Fruit fly (Drosophila melanogaster): ENCODE results near the gene Cyp28a5.

Cyp28a5 gene

DNA sequence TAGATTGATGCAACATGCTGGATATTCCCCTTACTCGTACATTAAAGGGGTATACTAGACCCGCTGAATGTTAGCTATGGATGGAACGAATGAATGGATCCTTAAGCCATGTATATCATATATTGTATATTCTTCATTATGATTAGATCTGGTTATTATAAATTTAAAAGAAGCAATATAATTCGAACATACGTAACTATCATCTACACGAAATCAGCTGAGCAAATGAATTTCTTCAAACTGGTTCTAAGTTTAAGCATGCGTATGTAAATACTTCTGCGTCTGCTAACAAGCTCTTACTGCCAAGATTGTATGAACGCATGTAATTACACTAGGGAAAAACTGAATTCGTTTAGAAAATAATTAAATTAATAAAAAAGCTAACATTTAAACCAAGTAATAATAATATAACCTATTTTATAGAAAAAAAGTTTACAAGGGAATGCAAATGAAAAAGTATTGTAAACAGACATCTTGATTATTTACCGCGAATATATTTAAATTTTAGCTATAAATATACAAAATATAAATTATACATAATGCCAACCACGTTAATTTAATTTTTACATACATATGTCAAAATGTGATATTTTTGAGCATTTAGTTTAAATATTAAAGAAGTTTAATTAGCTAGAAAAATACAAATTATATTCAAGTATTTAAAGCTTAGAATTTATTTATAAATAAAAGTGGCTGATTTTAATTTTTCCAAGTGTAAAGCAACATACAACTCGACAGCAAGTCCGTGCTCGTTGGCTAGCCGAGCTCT is 44.0 kb downstream of the Cyp28a5 start:
- TF ChIP-seq Sox15 (GFP tag; optimal IDR thresholded peaks at IDR 0.05) = peak; percentile 9
- TF ChIP-seq CG6808 (GFP tag; optimal IDR thresholded peaks at IDR 0.05) = no peak
- TF ChIP-seq spab (GFP tag; optimal IDR thresholded peaks at IDR 0.05) = peak; percentile 22
- TF ChIP-seq net (GFP tag; optimal IDR thresholded peaks at IDR 0.05) = peak; percentile 43
- peak; percentile 63 for TF ChIP-seq acj6 (GFP tag; optimal IDR thresholded peaks at IDR 0.05)
- peak; percentile 74 for TF ChIP-seq CG1621 (tag; optimal IDR thresholded peaks at IDR 0.05)
- TF ChIP-seq CG11902 (GFP tag; optimal IDR thresholded peaks at IDR 0.05) = peak; percentile 12
- peak; percentile 20 for TF ChIP-seq CG16779 (tag; optimal IDR thresholded peaks at IDR 0.05)
- peak; percentile 41 for TF ChIP-seq CG6276 (GFP tag; optimal IDR thresholded peaks at IDR 0.05)
- TF ChIP-seq Sox102F (GFP tag; optimal IDR thresholded peaks at IDR 0.05) = peak; percentile 76
- TF ChIP-seq CG11762 (GFP tag; optimal IDR thresholded peaks at IDR 0.05; ENCODE audit: insufficient read depth) = no peak
- TF ChIP-seq vri (GFP tag; optimal IDR thresholded peaks at IDR 0.05) = peak; percentile 55
- TF ChIP-seq svp (GFP tag) = no peak
- TF ChIP-seq lz (GFP tag; optimal IDR thresholded peaks at IDR 0.05) = peak; percentile 54
- peak; percentile 42 for TF ChIP-seq Met (GFP tag; optimal IDR thresholded peaks at IDR 0.05)
- peak; percentile 64 for TF ChIP-seq topi (GFP tag; optimal IDR thresholded peaks at IDR 0.05)
- peak; percentile 72 for TF ChIP-seq pdm3 (GFP tag; optimal IDR thresholded peaks at IDR 0.05)
- TF ChIP-seq Blimp-1 (GFP tag; optimal IDR thresholded peaks at IDR 0.05) = peak; percentile 11
- TF ChIP-seq CG15336 (GFP tag; IDR thresholded peaks at IDR 0.05) = peak; percentile 71
- peak; percentile 49 for TF ChIP-seq dac (GFP tag; optimal IDR thresholded peaks at IDR 0.05)
- peak; percentile 81 for TF ChIP-seq CG6163 (GFP tag; IDR thresholded peaks at IDR 0.05)
- TF ChIP-seq CG8632 (GFP tag; optimal IDR thresholded peaks at IDR 0.05) = no peak
- TF ChIP-seq CG31627 (GFP tag; optimal IDR thresholded peaks at IDR 0.05) = peak; percentile 51
- peak; percentile 49 for TF ChIP-seq CG10669 (GFP tag; optimal IDR thresholded peaks at IDR 0.05)
- peak; percentile 74 for TF ChIP-seq CG8119 (GFP tag; IDR thresholded peaks at IDR 0.05)
- peak; percentile 61 for TF ChIP-seq Smox (GFP tag; optimal IDR thresholded peaks at IDR 0.05)
- peak; percentile 58 for TF ChIP-seq CG34406 (GFP tag; optimal IDR thresholded peaks at IDR 0.05)
- TF ChIP-seq Hr38 (GFP tag; optimal IDR thresholded peaks at IDR 0.05) = no peak
- TF ChIP-seq CG10631 (GFP tag; optimal IDR thresholded peaks at IDR 0.05) = peak; percentile 71
- TF ChIP-seq CG7368 (GFP tag; optimal IDR thresholded peaks at IDR 0.05) = peak; percentile 41
- TF ChIP-seq CG6854 (GFP tag; optimal IDR thresholded peaks at IDR 0.05) = no peak
- TF ChIP-seq Gug (GFP tag; IDR thresholded peaks at IDR 0.05) = peak; percentile 68
- peak; percentile 51 for TF ChIP-seq fd59A (GFP tag; optimal IDR thresholded peaks at IDR 0.05)
- TF ChIP-seq eg (GFP tag; IDR thresholded peaks at IDR 0.05) = peak; percentile 82
- peak; percentile 93 for TF ChIP-seq Eip78C (GFP tag)
- TF ChIP-seq Eip75B (GFP tag; optimal IDR thresholded peaks at IDR 0.05) = no peak
- TF ChIP-seq Eip93F (GFP tag; optimal IDR thresholded peaks at IDR 0.05) = no peak
- TF ChIP-seq CG9139 (GFP tag; optimal IDR thresholded peaks at IDR 0.05) = no peak
- peak; percentile 39 for TF ChIP-seq CG11294 (GFP tag; IDR thresholded peaks at IDR 0.05)
- peak; percentile 60 for TF ChIP-seq dsx (GFP tag; optimal IDR thresholded peaks at IDR 0.05; ENCODE audit: poor library complexity, severe bottlenecking)
- peak; percentile 51 for TF ChIP-seq esn (GFP tag; optimal IDR thresholded peaks at IDR 0.05)
- peak; percentile 71 for TF ChIP-seq CG32006 (GFP tag; optimal IDR thresholded peaks at IDR 0.05)
- TF ChIP-seq salr (GFP tag; optimal IDR thresholded peaks at IDR 0.05) = peak; percentile 44 to 84
- peak; percentile 57 for TF ChIP-seq achi (GFP tag; optimal IDR thresholded peaks at IDR 0.05)
- peak; percentile 29 for TF ChIP-seq Hr39 (GFP tag; optimal IDR thresholded peaks at IDR 0.05)
- peak; percentile 55 for TF ChIP-seq fkh (GFP tag; optimal IDR thresholded peaks at IDR 0.05)
- TF ChIP-seq Ets21C (GFP tag; optimal IDR thresholded peaks at IDR 0.05) = peak; percentile 13
- no peak for TF ChIP-seq CG8319 (GFP tag; optimal IDR thresholded peaks at IDR 0.05)
- peak; percentile 49 for TF ChIP-seq CG4318 (GFP tag; optimal IDR thresholded peaks at IDR 0.05)
- TF ChIP-seq cyc (GFP tag; optimal IDR thresholded peaks at IDR 0.05) = peak; percentile 45
- TF ChIP-seq CG3919 (GFP tag; optimal IDR thresholded peaks at IDR 0.05) = peak; percentile 66

Measured in whole organism, prepupa.